Fruit fly (Drosophila melanogaster) whole organism, prepupa: ENCODE results near the gene CG32040.

ENCODE experiments used
- CG34406 ChIP-seq: fragments of 200-800 bp; sonication (Bioruptor generic); optimal IDR thresholded peaks from 3 replicates; lab custom pipeline; 2016; ENCODE audit warnings: missing biosample characterization, missing genetic modification characterization
- CG6163 ChIP-seq: fragments of 200-800 bp; sonication (Bioruptor generic); IDR thresholded peaks from 3 replicates; pipeline ENCODE4 v1.3.6; 2022; ENCODE audit warnings: missing biosample characterization, missing genetic modification characterization
- CG9139 ChIP-seq: fragments of 200-800 bp; sonication (Bioruptor generic); optimal IDR thresholded peaks from 3 replicates; lab custom pipeline; 2017; ENCODE audit warnings: missing biosample characterization, mild to moderate bottlenecking, missing genetic modification characterization
- spab ChIP-seq: fragments of 200-800 bp; sonication (Bioruptor generic); optimal IDR thresholded peaks from 2 replicates; lab custom pipeline; 2017; ENCODE audit warnings: missing biosample characterization, mild to moderate bottlenecking, missing genetic modification characterization, missing genetic modification reagents

DNA sequence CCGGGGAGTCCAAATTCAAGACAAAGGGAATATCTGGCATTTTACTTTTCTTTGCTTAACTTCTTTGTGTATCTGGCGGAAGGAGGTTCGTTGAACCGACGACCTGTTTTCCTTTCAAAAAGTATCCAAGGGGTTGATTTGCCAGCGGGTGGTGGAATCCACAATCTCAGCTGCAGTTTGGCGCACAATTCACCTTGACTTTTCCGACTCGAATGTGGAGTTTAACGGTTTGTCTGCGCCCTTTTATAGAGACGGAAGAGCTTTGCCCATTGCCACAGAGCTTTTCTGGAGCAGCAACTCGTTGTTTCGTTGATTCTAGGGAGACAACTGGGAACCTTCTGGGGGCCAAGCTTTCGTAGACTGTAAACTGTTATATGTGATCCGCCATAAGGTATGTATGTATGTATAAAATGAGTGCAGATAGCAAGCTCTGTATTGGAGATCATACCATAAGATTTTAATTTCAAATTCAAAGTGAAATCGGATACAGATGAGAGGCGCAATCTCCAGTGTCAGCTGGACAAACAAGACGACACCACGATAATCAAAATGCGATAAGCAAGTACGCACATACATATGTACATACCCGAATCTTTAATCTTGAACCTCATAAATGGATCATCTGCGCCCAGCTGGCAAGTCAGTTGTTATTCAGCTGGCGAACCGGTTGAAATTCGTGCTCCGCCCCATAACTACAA, 18.6 kb downstream of the CG32040 start, which contains the start of the genes Hsp67Bc, CG4456 and Hsp22:
- TF ChIP-seq spab (no peak), CG34406 (GFP tag; lab: Kevin White, UChicago) (no peak), CG6163 (GFP tag; lab: Robert Waterston, UW) (no peak; the same call in 2 of the 3 replicates), CG9139 (GFP tag; lab: Kevin White, UChicago) (no peak)
